Worm (Caenorhabditis elegans): ENCODE results near the gene H05C05.1.

The H05C05.1 gene

ce11 chrIII:2937780-2938179 is 9.1 kb upstream of the H05C05.1 start:
- TF ChIP-seq nhr-21 (tag; optimal IDR thresholded peaks at IDR 0.05) (no peak), sma-9 (GFP tag; optimal IDR thresholded peaks at IDR 0.05) (no peak), sma-9 (tag; optimal IDR thresholded peaks at IDR 0.05) (no peak), unc-55 (GFP tag; optimal IDR thresholded peaks at IDR 0.05) (no peak), unc-62 (GFP tag; optimal IDR thresholded peaks at IDR 0.05) (no peak)

DNA sequence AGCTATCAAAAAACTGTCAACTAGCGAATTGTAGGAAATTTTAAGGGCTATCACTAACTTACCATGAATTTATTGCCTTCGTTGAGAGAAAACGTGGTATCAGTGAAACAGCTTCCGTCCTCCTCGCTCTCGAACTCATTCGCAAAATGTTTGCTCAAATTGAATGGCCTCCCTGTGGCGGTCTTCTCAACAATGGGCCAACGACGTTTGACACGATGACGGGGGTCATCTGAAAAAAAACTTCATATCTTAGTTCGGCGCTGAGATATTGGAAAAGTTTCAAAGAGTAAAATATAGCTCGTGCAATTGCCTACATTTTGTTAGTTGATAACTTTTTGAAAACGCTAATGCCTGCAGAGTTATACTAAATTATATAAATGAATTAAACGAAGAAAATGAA is 5.3 kb upstream of the H05C05.1 start:
- no peak for TF ChIP-seq skn-1 (tag; optimal IDR thresholded peaks at IDR 0.05)
- no peak for TF ChIP-seq nhr-21 (tag; optimal IDR thresholded peaks at IDR 0.05)
- TF ChIP-seq aly-2 (tag; optimal IDR thresholded peaks at IDR 0.05), result no peak
- no peak for TF ChIP-seq unc-55 (GFP tag; optimal IDR thresholded peaks at IDR 0.05)
- TF ChIP-seq lsy-2 (tag; optimal IDR thresholded peaks at IDR 0.05), result no peak
- TF ChIP-seq mdl-1 (tag; optimal IDR thresholded peaks at IDR 0.05), result no peak

DNA sequence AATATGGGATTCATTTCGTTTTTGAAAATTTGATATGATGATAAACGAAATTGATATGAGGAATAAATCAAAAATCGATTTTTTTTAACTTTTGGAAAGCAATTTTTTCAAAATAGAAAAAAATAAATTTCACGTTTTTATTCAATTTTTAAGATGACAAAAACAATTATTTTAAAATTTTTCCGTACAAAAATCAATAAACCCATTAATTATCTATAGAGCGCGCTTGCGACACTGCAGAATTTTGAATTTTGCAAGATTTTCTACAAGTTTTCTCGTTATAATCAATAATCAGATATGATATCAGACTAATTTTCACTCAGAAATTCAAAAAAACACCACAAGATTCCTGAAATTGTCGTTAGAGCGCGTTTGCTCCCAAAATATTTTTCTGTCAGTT is 2.9 kb upstream of the H05C05.1 start, which contains the start of gene R10F2.6:
TSS of gene R10F2.6 (minus strand) at position 101 of the 400 bp plus-strand sequence.
- TF ChIP-seq elt-1 (tag; optimal IDR thresholded peaks at IDR 0.05) (no peak), lsy-2 (tag; optimal IDR thresholded peaks at IDR 0.05) (no peak), mbf-1 (tag; optimal IDR thresholded peaks at IDR 0.05) (no peak), ama-1 (optimal IDR thresholded peaks at IDR 0.05) (no peak), ztf-1 (GFP tag; conservative IDR thresholded peaks at IDR 0.05) (no peak), mdl-1 (tag; optimal IDR thresholded peaks at IDR 0.05) (no peak), alr-1 (tag; optimal IDR thresholded peaks at IDR 0.05) (no peak), nhr-237 (tag; optimal IDR thresholded peaks at IDR 0.05) (no peak), nhr-12 (tag; optimal IDR thresholded peaks at IDR 0.05) (no peak)

- TF ChIP-seq nhr-10 (tag; optimal IDR thresholded peaks at IDR 0.05) (no peak), egl-27 (tag; optimal IDR thresholded peaks at IDR 0.05) (no peak)
These were observed 817 bp upstream of the H05C05.1 start, which contains the start of gene H05C05.4 for ce11 chrIII:2946101-2946500. H05C05.4 (minus strand) TSS chrIII:2946201.

- no peak for TF ChIP-seq alr-1 (tag; optimal IDR thresholded peaks at IDR 0.05)
- TF ChIP-seq R02D3.7 (tag; optimal IDR thresholded peaks at IDR 0.05), result no peak
- TF ChIP-seq egl-27 (tag; optimal IDR thresholded peaks at IDR 0.05), result no peak
- no peak for TF ChIP-seq nhr-6 (tag; optimal IDR thresholded peaks at IDR 0.05)
- peak; percentile 2 to 10 for TF ChIP-seq mdl-1 (tag; optimal IDR thresholded peaks at IDR 0.05)
- no peak for TF ChIP-seq lin-11 (tag; optimal IDR thresholded peaks at IDR 0.05)
- TF ChIP-seq snpc-4 (tag; optimal IDR thresholded peaks at IDR 0.05), result no peak
- TF ChIP-seq C34F6.9 (tag; optimal IDR thresholded peaks at IDR 0.05), result peak; percentile 53
- peak; percentile 28 for TF ChIP-seq sma-9 (GFP tag; optimal IDR thresholded peaks at IDR 0.05)
- no peak for TF ChIP-seq sma-9 (tag; optimal IDR thresholded peaks at IDR 0.05)
- TF ChIP-seq nhr-25 (tag; optimal IDR thresholded peaks at IDR 0.05), result peak; percentile 32
- TF ChIP-seq aly-2 (tag; optimal IDR thresholded peaks at IDR 0.05), result no peak
- TF ChIP-seq unc-55 (GFP tag; optimal IDR thresholded peaks at IDR 0.05), result peak; percentile 22
- TF ChIP-seq elt-3 (tag; optimal IDR thresholded peaks at IDR 0.05), result no peak
- TF ChIP-seq mab-5 (tag; optimal IDR thresholded peaks at IDR 0.05), result no peak
- TF ChIP-seq ceh-16 (tag; optimal IDR thresholded peaks at IDR 0.05), result peak; percentile 12
- TF ChIP-seq nhr-12 (tag; optimal IDR thresholded peaks at IDR 0.05), result no peak
- peak in 1 of 2 experiments; percentile 50 for TF ChIP-seq lsy-2 (tag; optimal IDR thresholded peaks at IDR 0.05)
- TF ChIP-seq F13H6.1 (tag; optimal IDR thresholded peaks at IDR 0.05), result peak; percentile 38
- TF ChIP-seq ama-1 (optimal IDR thresholded peaks at IDR 0.05), result no peak
- no peak for TF ChIP-seq ztf-4 (tag; optimal IDR thresholded peaks at IDR 0.05)
These were observed 333 bp downstream of the H05C05.1 start for ce11 chrIII:2947251-2947650.

- no peak for TF ChIP-seq nhr-10 (tag; optimal IDR thresholded peaks at IDR 0.05)
- peak; percentile 2 for TF ChIP-seq C34F6.9 (tag; optimal IDR thresholded peaks at IDR 0.05)
- no peak for TF ChIP-seq skn-1 (tag; optimal IDR thresholded peaks at IDR 0.05)
- peak; percentile 35 for TF ChIP-seq F13H6.1 (tag; optimal IDR thresholded peaks at IDR 0.05)
- TF ChIP-seq R02D3.7 (tag; optimal IDR thresholded peaks at IDR 0.05), result no peak
- no peak for TF ChIP-seq egl-27 (tag; optimal IDR thresholded peaks at IDR 0.05)
- no peak for TF ChIP-seq ztf-1 (GFP tag; conservative IDR thresholded peaks at IDR 0.05)
- no peak for TF ChIP-seq zag-1 (tag; optimal IDR thresholded peaks at IDR 0.05)
- TF ChIP-seq ceh-82 (tag; optimal IDR thresholded peaks at IDR 0.05), result no peak
- no peak for TF ChIP-seq peb-1 (tag; optimal IDR thresholded peaks at IDR 0.05)
- no peak for TF ChIP-seq nhr-21 (tag; optimal IDR thresholded peaks at IDR 0.05)
- no peak for TF ChIP-seq mab-5 (tag; optimal IDR thresholded peaks at IDR 0.05)
- TF ChIP-seq ztf-4 (tag; optimal IDR thresholded peaks at IDR 0.05), result no peak
- no peak for TF ChIP-seq ama-1 (optimal IDR thresholded peaks at IDR 0.05)
- no peak for TF ChIP-seq alr-1 (tag; optimal IDR thresholded peaks at IDR 0.05)
- peak; percentile 64 for TF ChIP-seq blmp-1 (tag; optimal IDR thresholded peaks at IDR 0.05; ENCODE audit: insufficient read depth)
- peak in 1 of 2 experiments; percentile 12 for TF ChIP-seq lsy-2 (tag; optimal IDR thresholded peaks at IDR 0.05)
- TF ChIP-seq ztf-11 (tag; optimal IDR thresholded peaks at IDR 0.05), result no peak
- peak; percentile 76 for TF ChIP-seq nhr-129 (tag; optimal IDR thresholded peaks at IDR 0.05)
- no peak for TF ChIP-seq unc-62 (GFP tag; optimal IDR thresholded peaks at IDR 0.05)
- peak; percentile 65 for TF ChIP-seq fos-1 (tag; optimal IDR thresholded peaks at IDR 0.05)
- no peak for TF ChIP-seq lin-11 (tag; optimal IDR thresholded peaks at IDR 0.05)
- TF ChIP-seq dmd-4 (tag; optimal IDR thresholded peaks at IDR 0.05), result no peak
- no peak for TF ChIP-seq lin-13 (GFP tag; optimal IDR thresholded peaks at IDR 0.05)
- no peak for TF ChIP-seq elt-3 (tag; optimal IDR thresholded peaks at IDR 0.05)
- no peak for TF ChIP-seq sma-3 (GFP tag; optimal IDR thresholded peaks at IDR 0.05)
- no peak for TF ChIP-seq ceh-16 (tag; optimal IDR thresholded peaks at IDR 0.05)
- TF ChIP-seq snpc-4 (tag; optimal IDR thresholded peaks at IDR 0.05), result no peak
- TF ChIP-seq nhr-12 (tag; optimal IDR thresholded peaks at IDR 0.05), result no peak
These were observed 1.5 kb downstream of the H05C05.1 start for ce11 chrIII:2948310-2948961.

All from whole organism, L2 larva.